Worm (Caenorhabditis elegans) whole organism, L1 larva: ENCODE data around the gene K11H12.11.

Experiments
- C04F5.9 ChIP-seq: sonication (generic microtip); optimal IDR thresholded peaks from 2 replicates; lab custom pipeline; 2016; ENCODE audit warnings: missing genetic modification characterization, missing compliant biosample characterization
- F16B12.6 ChIP-seq: fragments of 150-350 bp; optimal IDR thresholded peaks from 2 replicates; lab custom pipeline; 2014; ENCODE audit warnings: missing biosample characterization, missing genetic modification characterization
- aha-1 ChIP-seq: fragments of 150-350 bp; optimal IDR thresholded peaks from 2 replicates; lab custom pipeline; 2014; ENCODE audit warnings: missing biosample characterization, missing genetic modification characterization
- ceh-90 ChIP-seq: sonication (generic microtip); optimal IDR thresholded peaks from 2 replicates; lab custom pipeline; 2016; ENCODE audit warnings: missing genetic modification characterization, missing compliant biosample characterization
- ces-1 ChIP-seq: fragments of 150-350 bp; optimal IDR thresholded peaks from 2 replicates; lab custom pipeline; 2014; ENCODE audit warnings: missing biosample characterization, missing genetic modification reagents, missing genetic modification characterization
- dsc-1 ChIP-seq: sonication (generic microtip); optimal IDR thresholded peaks from 2 replicates; lab custom pipeline; 2016; ENCODE audit warnings: mild to moderate bottlenecking, missing genetic modification characterization, missing compliant biosample characterization
- efl-1 ChIP-seq, 4 experiments: fragments of 150-350 bp; optimal IDR thresholded peaks in 3 of 4; peaks in 1 of 4; 1 replicate in 1 of 4; 2 replicates in 3 of 4; lab custom pipeline; 2014; ENCODE audit warnings: missing biosample characterization in 2 of 4, missing genetic modification characterization in 2 of 4, missing genetic modification reagents in 2 of 4
- fkh-10 ChIP-seq: sonication (generic microtip); optimal IDR thresholded peaks from 2 replicates; lab custom pipeline; 2017; ENCODE audit warnings: missing biosample characterization, missing genetic modification reagents, missing genetic modification characterization
- fkh-4 ChIP-seq: sonication (generic microtip); optimal IDR thresholded peaks from 2 replicates; lab custom pipeline; 2016; ENCODE audit warnings: missing compliant biosample characterization, missing genetic modification characterization, borderline replicate concordance
- fkh-8 ChIP-seq: sonication (generic microtip); optimal IDR thresholded peaks from 2 replicates; lab custom pipeline; 2016; ENCODE audit warnings: mild to moderate bottlenecking, missing genetic modification characterization, missing compliant biosample characterization
- fos-1 ChIP-seq: fragments of 150-350 bp; optimal IDR thresholded peaks from 2 replicates; lab custom pipeline; 2014; ENCODE audit warnings: missing biosample characterization, missing genetic modification characterization
- grh-1 ChIP-seq: fragments of 200-800 bp; sonication (Bioruptor generic); IDR thresholded peaks from 2 replicates; pipeline ENCODE4 v1.3.6; 2022; ENCODE audit warnings: missing genetic modification reagents, missing genetic modification characterization, missing compliant biosample characterization
- hpl-2 ChIP-seq: fragments of 150-350 bp; optimal IDR thresholded peaks from 2 replicates; lab custom pipeline; 2014; ENCODE audit warnings: missing biosample characterization, missing genetic modification reagents, missing genetic modification characterization
- isw-1 ChIP-seq: fragments of 200-800 bp; sonication (Bioruptor generic); IDR thresholded peaks from 2 replicates; pipeline ENCODE4 v1.3.6; 2022; ENCODE audit warnings: missing genetic modification characterization, missing compliant biosample characterization
- jun-1 ChIP-seq: fragments of 150-350 bp; optimal IDR thresholded peaks from 2 replicates; lab custom pipeline; 2014; ENCODE audit warnings: missing biosample characterization, missing genetic modification reagents, missing genetic modification characterization
- lin-14 ChIP-seq: fragments of 200-800 bp; sonication (Bioruptor generic); optimal IDR thresholded peaks from 2 replicates; lab custom pipeline; 2018; ENCODE audit warnings: mild to moderate bottlenecking, missing genetic modification characterization, moderate library complexity, missing compliant biosample characterization
- lin-39 ChIP-seq: fragments of 150-350 bp; optimal IDR thresholded peaks from 2 replicates; lab custom pipeline; 2014; ENCODE audit warnings: missing biosample characterization, missing genetic modification reagents, missing genetic modification characterization
- lsy-2 ChIP-seq, 2 experiments: fragments of 150-350 bp; optimal IDR thresholded peaks; 2 replicates each; lab custom pipeline; 2014; ENCODE audit warnings: missing biosample characterization in 2 of 2, missing genetic modification characterization in 2 of 2
- mep-1 ChIP-seq: fragments of 150-350 bp; optimal IDR thresholded peaks from 2 replicates; lab custom pipeline; 2014; ENCODE audit warnings: missing biosample characterization, missing genetic modification characterization
- nhr-19 ChIP-seq: fragments of 200-800 bp; sonication (Bioruptor generic); conservative IDR thresholded peaks from 2 replicates; pipeline ENCODE4 v1.3.6; 2022; ENCODE audit warnings: missing genetic modification characterization, missing compliant biosample characterization
- nhr-20 ChIP-seq: sonication (generic microtip); optimal IDR thresholded peaks from 2 replicates; lab custom pipeline; 2016; ENCODE audit warnings: mild to moderate bottlenecking, missing genetic modification characterization, missing compliant biosample characterization
- nhr-28 ChIP-seq: fragments of 150-350 bp; optimal IDR thresholded peaks from 2 replicates; lab custom pipeline; 2014; ENCODE audit warnings: missing biosample characterization, missing genetic modification characterization
- nhr-47 ChIP-seq: sonication (generic microtip); optimal IDR thresholded peaks from 2 replicates; lab custom pipeline; 2016; ENCODE audit warnings: mild to moderate bottlenecking, missing genetic modification characterization, moderate library complexity, missing compliant biosample characterization
- nhr-71 ChIP-seq: sonication (generic microtip); optimal IDR thresholded peaks from 2 replicates; lab custom pipeline; 2016; ENCODE audit warnings: mild to moderate bottlenecking, missing genetic modification characterization, moderate library complexity, missing compliant biosample characterization
- nhr-77 ChIP-seq: fragments of 150-350 bp; optimal IDR thresholded peaks from 2 replicates; lab custom pipeline; 2014; ENCODE audit warnings: missing biosample characterization, missing genetic modification characterization
- nhr-85 ChIP-seq: sonication (generic microtip); peaks from one replicate; lab custom pipeline; 2016; ENCODE audit warnings: missing genetic modification characterization, inconsistent platforms, missing compliant biosample characterization
- pax-3 ChIP-seq: fragments of 200-800 bp; sonication (Bioruptor generic); optimal IDR thresholded peaks from 2 replicates; lab custom pipeline; 2018; ENCODE audit warnings: mild to moderate bottlenecking, missing genetic modification characterization, moderate library complexity, missing compliant biosample characterization
- pqm-1 ChIP-seq: sonication (generic microtip); optimal IDR thresholded peaks from 3 replicates; lab custom pipeline; 2017; ENCODE audit warnings: missing biosample characterization, missing genetic modification characterization
- skn-1 ChIP-seq: fragments of 150-350 bp; optimal IDR thresholded peaks from 2 replicates; lab custom pipeline; 2014; ENCODE audit warnings: missing biosample characterization, missing genetic modification characterization
- sox-4 ChIP-seq: sonication (generic microtip); optimal IDR thresholded peaks from 2 replicates; lab custom pipeline; 2016; ENCODE audit warnings: missing genetic modification characterization, missing compliant biosample characterization
- sptf-1 ChIP-seq: fragments of 150-350 bp; optimal IDR thresholded peaks from 2 replicates; lab custom pipeline; 2014; ENCODE audit warnings: missing biosample characterization, missing genetic modification characterization
- unc-130 ChIP-seq: fragments of 150-350 bp; optimal IDR thresholded peaks from 2 replicates; lab custom pipeline; 2017; ENCODE audit warnings: missing biosample characterization, missing genetic modification characterization, inconsistent platforms
- unc-62 ChIP-seq: fragments of 150-350 bp; optimal IDR thresholded peaks from 2 replicates; lab custom pipeline; 2014; ENCODE audit warnings: missing biosample characterization, missing genetic modification reagents, missing genetic modification characterization
- unc-86 ChIP-seq: sonication (generic microtip); optimal IDR thresholded peaks from 2 replicates; lab custom pipeline; 2016; ENCODE audit warnings: missing genetic modification characterization, missing compliant biosample characterization
- xbp-1 ChIP-seq: sonication (generic microtip); optimal IDR thresholded peaks from 2 replicates; lab custom pipeline; 2016; ENCODE audit warnings: missing genetic modification characterization, missing compliant biosample characterization

K11H12.11 gene

DNA sequence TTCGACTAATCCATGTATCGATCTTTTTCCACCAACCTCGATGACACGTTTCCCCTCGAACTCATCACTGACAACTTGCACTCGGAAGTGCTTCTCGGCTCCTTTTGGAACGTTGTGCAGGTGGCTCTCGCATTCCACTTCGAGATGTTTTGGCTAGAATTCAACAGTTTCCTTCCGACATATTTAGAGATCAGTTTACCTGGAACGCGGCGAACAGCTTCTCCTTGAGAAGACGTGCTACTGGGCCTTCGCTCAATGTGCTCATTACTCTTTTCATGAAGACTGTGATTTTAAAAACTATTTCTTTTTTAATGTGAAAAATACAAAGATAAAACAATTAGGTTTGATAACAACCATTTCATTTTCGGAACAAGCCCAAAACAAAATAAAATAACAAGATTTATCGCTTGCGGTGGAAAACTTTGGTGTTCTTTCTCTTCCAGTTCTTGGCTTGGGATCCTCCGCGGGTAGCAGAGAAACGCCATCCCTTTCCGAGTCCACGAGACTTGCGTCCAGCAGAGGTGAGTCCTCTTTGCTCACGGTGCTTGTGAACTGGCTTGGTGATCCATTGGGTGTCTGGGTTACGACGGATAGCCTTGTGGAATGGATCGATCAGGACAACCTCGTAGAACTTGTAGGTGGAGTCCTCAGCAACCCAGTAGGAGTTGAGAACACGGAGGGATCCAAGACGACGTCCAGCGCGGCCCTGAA lies 17.1 kb downstream of the K11H12.11 start, which contains the start of gene K11H12.1:
TSS of gene K11H12.1 (minus strand) at position 284 of the 711 bp plus-strand sequence.
- TF ChIP-seq ceh-90 (tag; lab: Kevin White, UChicago), result no peak
- TF ChIP-seq nhr-19 (GFP tag; lab: Robert Waterston, UW), result no peak
- TF ChIP-seq nhr-85 (tag; lab: Kevin White, UChicago), result peak; percentile 37
- no peak for TF ChIP-seq grh-1 (GFP tag; lab: Robert Waterston, UW)
- TF ChIP-seq lsy-2 (tag; optimal IDR thresholded peaks at IDR 0.05; lab: Kevin White, UChicago), result peak in 1 of 2 experiments; percentile 46
- no peak for TF ChIP-seq efl-1 (optimal IDR thresholded peaks at IDR 0.05; lab: Kevin White, UChicago)
- peak in 1 of 2 experiments; percentile 63 for TF ChIP-seq efl-1 (GFP tag; optimal IDR thresholded peaks at IDR 0.05 in 1 of 2; lab: Kevin White, UChicago)

DNA sequence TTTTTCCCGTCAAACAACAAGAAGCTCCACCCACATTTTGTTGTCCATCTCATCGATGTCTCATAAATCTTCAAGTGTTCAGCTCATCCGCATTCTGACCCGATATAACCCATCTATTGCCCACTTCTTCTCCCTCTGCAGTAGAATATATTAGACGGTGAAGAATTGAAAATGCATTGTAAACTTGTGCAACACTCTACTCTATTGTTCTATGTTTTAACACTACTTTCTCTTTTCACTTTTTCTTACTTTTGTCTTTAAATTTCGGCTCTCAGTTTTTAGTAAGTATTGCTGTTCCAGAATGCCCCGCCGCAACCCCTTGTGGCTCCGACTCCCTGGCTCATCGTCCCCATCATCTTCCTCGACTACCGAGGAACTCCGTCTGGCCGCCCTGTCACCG lies 21.0 kb downstream of the K11H12.11 start, which contains the start of gene K11H12.9:
TSS of gene K11H12.9 (plus strand) at position 301 of the 400 bp plus-strand sequence.
- TF ChIP-seq efl-1 (optimal IDR thresholded peaks at IDR 0.05; lab: Kevin White, UChicago), result no peak
- TF ChIP-seq efl-1 (GFP tag; optimal IDR thresholded peaks at IDR 0.05 in 1 of 2; lab: Kevin White, UChicago), result peak in 1 of 2 experiments; percentile 41
- TF ChIP-seq xbp-1 (tag; lab: Kevin White, UChicago), result no peak

- TF ChIP-seq fkh-10 (no peak), fos-1 (tag; lab: Kevin White, UChicago) (no peak), fkh-8 (tag; lab: Kevin White, UChicago) (peak; percentile 59), skn-1 (tag; lab: Kevin White, UChicago) (no peak), lin-14 (GFP tag; lab: Kevin White, UChicago) (no peak), fkh-4 (tag; lab: Kevin White, UChicago) (no peak), unc-86 (tag; lab: Kevin White, UChicago) (no peak), ces-1 (GFP tag; lab: Kevin White, UChicago) (no peak), C04F5.9 (tag; lab: Kevin White, UChicago) (no peak), jun-1 (tag; lab: Kevin White, UChicago) (no peak), unc-130 (tag; lab: Kevin White, UChicago) (no peak), isw-1 (GFP tag; lab: Robert Waterston, UW) (no peak), nhr-85 (tag; lab: Kevin White, UChicago) (no peak), sptf-1 (no peak), nhr-77 (no peak), lin-39 (tag; lab: Kevin White, UChicago) (no peak), dsc-1 (tag; lab: Kevin White, UChicago) (peak; percentile 78), nhr-47 (peak; percentile 18), pax-3 (tag; lab: Kevin White, UChicago) (peak; percentile 39), aha-1 (tag; lab: Kevin White, UChicago) (no peak), mep-1 (tag; lab: Kevin White, UChicago) (no peak), xbp-1 (tag; lab: Kevin White, UChicago) (no peak), grh-1 (GFP tag; lab: Robert Waterston, UW) (no peak), nhr-20 (tag; lab: Kevin White, UChicago) (no peak)
These were observed 22.0 kb downstream of the K11H12.11 start for ce11 chrIV:648362-648761.

DNA sequence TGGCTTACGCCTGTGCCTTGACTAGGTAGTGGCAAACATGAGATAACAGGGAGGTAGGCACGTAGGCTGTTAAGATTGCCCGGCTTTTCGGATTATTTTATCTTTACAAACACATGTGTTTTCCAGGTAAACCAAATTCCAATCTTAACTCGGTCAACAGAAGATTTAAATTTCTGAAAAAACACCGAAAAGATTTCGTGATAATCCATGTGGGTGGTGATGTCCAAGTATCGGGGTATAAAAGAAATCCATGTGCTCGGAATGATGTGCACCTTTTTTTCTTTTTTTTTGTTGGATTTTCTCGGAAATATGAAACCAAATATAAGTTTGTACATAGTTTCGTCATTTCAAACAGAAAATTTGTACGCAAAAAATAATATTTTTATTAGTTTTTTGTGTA lies 26.9 kb downstream of the K11H12.11 start:
- TF ChIP-seq nhr-47 (peak; percentile 28), unc-62 (GFP tag; lab: Kevin White, UChicago) (no peak), sox-4 (tag; lab: Kevin White, UChicago) (peak; percentile 62), nhr-71 (tag; lab: Kevin White, UChicago) (peak; percentile 29), dsc-1 (tag; lab: Kevin White, UChicago) (peak; percentile 87), F16B12.6 (tag; lab: Kevin White, UChicago) (no peak), nhr-28 (tag; lab: Kevin White, UChicago) (no peak), pax-3 (tag; lab: Kevin White, UChicago) (peak; percentile 27), hpl-2 (no peak), pqm-1 (tag; lab: Kevin White, UChicago) (no peak)
